Worm (Caenorhabditis elegans) whole organism, early embryonic: ENCODE measurements around the gene Y54G2A.45.

Experiments
- B0310.2 ChIP-seq: sonication (generic microtip); optimal IDR thresholded peaks from 2 replicates; lab custom pipeline; 2016; ENCODE audit warnings: mild to moderate bottlenecking, missing genetic modification characterization, missing compliant biosample characterization
- aly-1 ChIP-seq: sonication (generic microtip); optimal IDR thresholded peaks from 2 replicates; lab custom pipeline; 2016; ENCODE audit warnings: missing genetic modification characterization, missing compliant biosample characterization
- ama-1 ChIP-seq: fragments of 150-350 bp; optimal IDR thresholded peaks from 2 replicates; lab custom pipeline; 2014
- flt-1 ChIP-seq: fragments of 200-800 bp; sonication (Bioruptor generic); IDR thresholded peaks from 2 replicates; pipeline ENCODE4 v1.3.6; 2022; ENCODE audit warnings: missing genetic modification characterization, missing compliant biosample characterization
- hmg-4 ChIP-seq: fragments of 200-800 bp; sonication (Bioruptor generic); optimal IDR thresholded peaks from 2 replicates; lab custom pipeline; 2018; ENCODE audit warnings: mild to moderate bottlenecking, missing genetic modification characterization, missing compliant biosample characterization
- hnd-1 ChIP-seq: sonication (generic microtip); optimal IDR thresholded peaks from 2 replicates; lab custom pipeline; 2016; ENCODE audit warnings: missing genetic modification characterization, missing compliant biosample characterization
- scrt-1 ChIP-seq: fragments of 200-800 bp; sonication (Bioruptor generic); IDR thresholded peaks from 2 replicates; pipeline ENCODE4 v1.3.6; 2022; ENCODE audit warnings: missing genetic modification characterization, missing compliant biosample characterization

ce11 chrIV:2851625-2852024 is 46.0 kb downstream of the Y54G2A.45 start:
- TF ChIP-seq hmg-4 (GFP tag; lab: Kevin White, UChicago) (no peak), flt-1 (GFP tag; lab: Robert Waterston, UW) (no peak), ama-1 (no peak), B0310.2 (tag; lab: Kevin White, UChicago) (no peak), hnd-1 (no peak), scrt-1 (GFP tag; lab: Robert Waterston, UW) (no peak), aly-1 (tag; lab: Kevin White, UChicago) (no peak)
